Fruit fly (Drosophila melanogaster) whole organism, wandering third instar larva: ENCODE results near the gene CG4101.

Experiments
- Abd-B ChIP-seq: fragments of >200 bp; optimal IDR thresholded peaks from 2 replicates; lab custom pipeline; 2017; ENCODE audit warnings: missing biosample characterization, missing genetic modification characterization
- Hr78 ChIP-seq: fragments of >200 bp; optimal IDR thresholded peaks from 2 replicates; lab custom pipeline; 2017; ENCODE audit warnings: missing biosample characterization, missing genetic modification characterization
- Hr83 ChIP-seq: fragments of 200-300 bp; sonication (Bioruptor generic); optimal IDR thresholded peaks from 2 replicates; lab custom pipeline; 2016; ENCODE audit warnings: missing biosample characterization, mild to moderate bottlenecking, missing genetic modification characterization, moderate library complexity; ENCODE audit not compliant: poor library complexity, severe bottlenecking
- jim ChIP-seq: fragments of 175-275, 200-325 bp; sonication (Bioruptor generic); optimal IDR thresholded peaks from 2 replicates; lab custom pipeline; 2016; ENCODE audit warnings: missing biosample characterization, mild to moderate bottlenecking, missing genetic modification characterization
- pan ChIP-seq: fragments of >200 bp; optimal IDR thresholded peaks from 2 replicates; lab custom pipeline; 2017

- TF ChIP-seq Hr78 (GFP tag; lab: Kevin White, UChicago) (no peak), pan (lab: Kevin White, UChicago) (no peak), Abd-B (GFP tag; lab: Kevin White, UChicago) (no peak), jim (GFP tag; lab: Kevin White, UChicago) (no peak), Hr83 (no peak)
Measured at dm6 chr3L:16634091-16634490, 21.8 kb downstream of the CG4101 start.
